Worm (Caenorhabditis elegans) whole organism, late embryonic: ENCODE measurements around the gene fbxb-107.

ENCODE experiments used
- F13H6.1 ChIP-seq: sonication (generic microtip); optimal IDR thresholded peaks from 2 replicates; lab custom pipeline; 2016; ENCODE audit warnings: missing genetic modification characterization, missing compliant biosample characterization
- T23F11.4 ChIP-seq: fragments of 200-800 bp; sonication (Bioruptor generic); optimal IDR thresholded peaks from 2 replicates; lab custom pipeline; 2018; ENCODE audit warnings: mild to moderate bottlenecking, missing genetic modification characterization, missing compliant biosample characterization
- ama-1 ChIP-seq: fragments of 150-350 bp; optimal IDR thresholded peaks from 2 replicates; lab custom pipeline; 2014
- ceh-14 ChIP-seq: sonication (generic microtip); optimal IDR thresholded peaks from 2 replicates; lab custom pipeline; 2016; ENCODE audit warnings: missing genotype, missing genetic modification characterization, missing compliant biosample characterization
- ceh-34 ChIP-seq: sonication (generic microtip); optimal IDR thresholded peaks from 2 replicates; lab custom pipeline; 2016; ENCODE audit warnings: mild to moderate bottlenecking, missing genetic modification characterization, missing compliant biosample characterization
- dmd-4 ChIP-seq: sonication (generic microtip); optimal IDR thresholded peaks from 2 replicates; lab custom pipeline; 2016; ENCODE audit warnings: borderline replicate concordance, missing genetic modification characterization, missing compliant biosample characterization
- elt-2 ChIP-seq: sonication (generic microtip); optimal IDR thresholded peaks from 2 replicates; lab custom pipeline; 2016; ENCODE audit warnings: missing genetic modification reagents, missing genetic modification characterization, missing compliant biosample characterization
- eyg-1 ChIP-seq: sonication (generic microtip); optimal IDR thresholded peaks from 2 replicates; lab custom pipeline; 2016; ENCODE audit warnings: missing genotype, missing genetic modification characterization, missing compliant biosample characterization
- fax-1 ChIP-seq: sonication (generic microtip); optimal IDR thresholded peaks from 2 replicates; lab custom pipeline; 2016; ENCODE audit warnings: missing genotype, missing genetic modification characterization, missing compliant biosample characterization
- hlh-30 ChIP-seq: sonication (generic microtip); optimal IDR thresholded peaks from 2 replicates; lab custom pipeline; 2017; ENCODE audit warnings: antibody characterized with exemption, missing genetic modification characterization, missing compliant biosample characterization; ENCODE audit not compliant: insufficient read depth
- hlh-8 ChIP-seq: sonication (generic microtip); optimal IDR thresholded peaks from 2 replicates; lab custom pipeline; 2016; ENCODE audit warnings: missing genotype, missing genetic modification characterization, missing compliant biosample characterization
- lim-6 ChIP-seq: sonication (generic microtip); optimal IDR thresholded peaks from 2 replicates; lab custom pipeline; 2016; ENCODE audit warnings: missing genetic modification characterization, missing compliant biosample characterization
- lin-11 ChIP-seq: fragments of 200-800 bp; sonication (Bioruptor generic); optimal IDR thresholded peaks from 2 replicates; lab custom pipeline; 2018; ENCODE audit warnings: mild to moderate bottlenecking, missing genetic modification characterization, missing compliant biosample characterization
- mec-3 ChIP-seq: sonication (generic microtip); optimal IDR thresholded peaks from 2 replicates; lab custom pipeline; 2016; ENCODE audit warnings: borderline replicate concordance, missing genetic modification characterization, missing compliant biosample characterization
- odd-2 ChIP-seq: sonication (generic microtip); optimal IDR thresholded peaks from 2 replicates; lab custom pipeline; 2017; ENCODE audit warnings: antibody characterized with exemption, mild to moderate bottlenecking, missing genetic modification characterization, missing compliant biosample characterization
- pqm-1 ChIP-seq: sonication (generic microtip); optimal IDR thresholded peaks from 2 replicates; lab custom pipeline; 2016; ENCODE audit warnings: missing genetic modification characterization, missing compliant biosample characterization
- pros-1 ChIP-seq: fragments of 150-350 bp; optimal IDR thresholded peaks from 2 replicates; lab custom pipeline; 2014; ENCODE audit warnings: missing biosample characterization, missing genetic modification reagents, missing genetic modification characterization
- sox-2 ChIP-seq: fragments of 200-800 bp; sonication (Bioruptor generic); IDR thresholded peaks from 2 replicates; pipeline ENCODE4 v1.3.6; 2022; ENCODE audit warnings: missing genetic modification reagents, missing genetic modification characterization, missing compliant biosample characterization
- tbx-2 ChIP-seq: sonication (generic microtip); optimal IDR thresholded peaks from 2 replicates; lab custom pipeline; 2016; ENCODE audit warnings: missing genetic modification characterization, missing compliant biosample characterization
- unc-3 ChIP-seq, 2 experiments: fragments of 200-800 bp in 1 of 2; sonication (Bioruptor generic) in 1 of 2; sonication (generic microtip) in 1 of 2; conservative IDR thresholded peaks in 1 of 2; optimal IDR thresholded peaks in 1 of 2; 2 replicates each; pipeline versions ENCODE4 v1.3.6 to Lab custom; 2016 to 2022; ENCODE audit warnings: missing compliant biosample characterization in 2 of 2, missing genetic modification characterization in 2 of 2, missing genetic modification reagents in 1 of 2
- unc-55 ChIP-seq: sonication (generic microtip); optimal IDR thresholded peaks from 2 replicates; lab custom pipeline; 2017; ENCODE audit warnings: missing biosample characterization, missing genetic modification reagents, missing genetic modification characterization
- zip-5 ChIP-seq: sonication (generic microtip); optimal IDR thresholded peaks from 2 replicates; lab custom pipeline; 2016; ENCODE audit warnings: missing genetic modification characterization, missing compliant biosample characterization
- ztf-16 ChIP-seq: sonication (generic microtip); optimal IDR thresholded peaks from 2 replicates; lab custom pipeline; 2017; ENCODE audit warnings: missing genetic modification characterization, missing compliant biosample characterization

The fbxb-107 gene

DNA sequence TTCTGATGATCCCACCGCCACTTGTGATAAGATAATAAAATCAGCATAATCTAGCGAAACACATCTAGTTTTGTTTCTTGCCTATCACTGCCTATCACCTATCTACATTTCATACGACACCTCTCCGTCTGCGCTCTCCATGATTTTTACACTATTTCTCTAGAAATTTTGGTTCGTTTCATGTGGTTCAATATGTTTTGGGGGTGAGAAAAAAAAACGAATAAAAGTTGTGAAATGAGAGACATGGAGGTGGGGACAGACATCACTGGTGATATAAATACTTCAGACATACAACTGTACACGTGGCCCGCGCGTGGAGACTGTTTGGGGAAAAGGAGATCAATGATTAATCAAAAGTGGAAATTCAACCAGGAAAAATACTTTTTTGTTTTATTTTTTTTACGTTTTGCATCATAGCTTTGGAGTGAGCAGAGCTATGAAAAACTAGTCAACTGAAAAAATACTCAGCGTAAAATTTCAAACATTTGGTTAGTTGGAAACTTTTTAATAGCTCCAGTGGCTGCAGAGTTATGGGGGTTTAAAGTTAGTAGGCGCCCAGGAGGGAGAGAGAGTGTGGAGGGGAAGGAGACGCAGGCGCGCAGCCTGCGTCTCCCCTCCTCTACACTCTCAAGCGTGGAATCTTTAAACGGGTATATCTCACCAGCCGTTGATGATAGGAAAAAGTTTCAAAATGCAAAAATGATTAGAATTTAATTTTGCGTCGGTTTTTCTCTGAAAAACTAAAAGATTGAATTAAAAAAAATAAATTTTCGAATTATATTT lies 44.4 kb downstream of the fbxb-107 start:
- TF ChIP-seq sox-2 (GFP tag; lab: Robert Waterston, UW) (no peak), mec-3 (no peak), elt-2 (tag; lab: Kevin White, UChicago) (peak; percentile 88)

DNA sequence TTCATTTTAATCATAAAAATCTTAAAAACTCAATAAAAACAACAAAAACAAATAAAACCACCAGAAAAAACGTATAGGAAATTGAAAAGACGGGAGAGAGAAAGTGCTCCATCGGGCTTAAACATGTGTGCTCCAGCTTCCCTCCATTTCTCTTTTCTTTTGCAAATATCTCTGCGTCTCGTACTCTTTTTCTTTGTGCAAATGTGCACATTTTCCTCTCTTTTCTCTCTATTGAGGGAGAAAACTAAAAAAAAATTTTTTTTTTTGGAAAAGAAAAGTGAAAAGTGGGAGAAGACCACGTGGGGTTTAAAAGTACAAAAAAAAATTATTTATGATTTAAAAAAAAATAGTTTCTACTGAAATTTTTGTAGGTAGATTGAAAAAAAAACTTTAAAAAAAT lies 45.7 kb downstream of the fbxb-107 start:
- no peak for TF ChIP-seq odd-2 (tag; lab: Kevin White, UChicago)
- TF ChIP-seq pros-1: no peak
- no peak for TF ChIP-seq ama-1
- TF ChIP-seq hlh-8 (tag; lab: Kevin White, UChicago): peak; percentile 69
- TF ChIP-seq lim-6 (tag; lab: Kevin White, UChicago): no peak
- TF ChIP-seq ztf-16 (tag; lab: Kevin White, UChicago): no peak
- TF ChIP-seq fax-1 (tag; lab: Kevin White, UChicago): no peak
- TF ChIP-seq eyg-1 (tag; lab: Kevin White, UChicago): no peak

DNA sequence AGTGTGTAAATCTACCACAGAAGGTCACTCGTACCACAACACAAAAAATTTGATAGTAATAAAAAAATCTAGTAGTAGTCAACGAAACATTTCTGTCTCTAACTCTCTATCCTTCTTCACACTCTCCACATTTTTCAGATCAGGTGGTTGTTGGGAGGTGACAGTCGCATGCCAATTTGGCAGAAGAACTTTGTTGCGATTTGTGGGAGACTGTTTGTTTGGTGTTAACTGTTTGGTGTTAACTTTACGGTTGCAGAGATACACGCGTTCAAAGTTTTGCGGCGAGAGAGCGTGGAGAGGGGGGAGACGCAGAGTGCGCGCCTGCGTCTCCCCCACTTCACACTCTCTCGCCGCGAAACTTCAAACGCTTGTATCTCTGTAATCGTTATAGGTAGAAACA lies 46.4 kb downstream of the fbxb-107 start:
- no peak for TF ChIP-seq zip-5 (tag; lab: Kevin White, UChicago)
- no peak for TF ChIP-seq unc-3 (GFP tag; conservative IDR thresholded peaks at IDR 0.05; lab: Robert Waterston, UW)
- TF ChIP-seq unc-3 (tag; optimal IDR thresholded peaks at IDR 0.05; lab: Kevin White, UChicago): no peak
- no peak for TF ChIP-seq pqm-1 (tag; lab: Kevin White, UChicago)
- no peak for TF ChIP-seq F13H6.1 (tag; lab: Kevin White, UChicago)
- TF ChIP-seq ceh-14 (tag; lab: Kevin White, UChicago): no peak
- no peak for TF ChIP-seq dmd-4 (tag; lab: Kevin White, UChicago)
- TF ChIP-seq ceh-34: no peak

DNA sequence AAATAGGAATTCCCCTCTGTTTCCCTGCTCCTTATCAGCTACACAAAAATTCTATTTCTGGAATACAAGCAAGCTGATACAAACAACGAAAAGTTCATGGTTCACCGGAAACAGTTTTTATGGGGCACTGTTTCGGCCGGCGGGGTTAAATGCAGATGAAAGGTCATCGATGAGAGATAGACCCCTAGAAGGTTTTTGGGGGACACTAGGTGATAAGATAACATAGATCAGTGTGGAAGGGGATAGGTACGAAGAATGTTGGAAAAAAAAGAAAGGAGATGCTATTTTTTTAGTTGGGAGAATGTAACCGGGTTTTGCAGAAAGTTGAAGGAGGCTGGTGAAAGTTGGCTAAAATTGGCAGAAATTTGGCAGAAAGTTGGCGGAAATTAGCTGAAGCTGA lies 47.0 kb downstream of the fbxb-107 start:
- TF ChIP-seq mec-3: no peak
- TF ChIP-seq elt-2 (tag; lab: Kevin White, UChicago): peak; percentile 37
- TF ChIP-seq lin-11: no peak
- TF ChIP-seq ama-1: no peak

ce11 chrII:2807674-2808206 lies 49.2 kb downstream of the fbxb-107 start, which contains the start of gene K12H6.12:
Gene K12H6.12 (plus strand): TSS chrII:2808156.
- TF ChIP-seq T23F11.4 (GFP tag; lab: Kevin White, UChicago): no peak
- TF ChIP-seq unc-55 (GFP tag; lab: Kevin White, UChicago): peak; percentile 29
- TF ChIP-seq tbx-2 (tag; lab: Kevin White, UChicago): peak; percentile 15
- TF ChIP-seq hlh-8 (tag; lab: Kevin White, UChicago): no peak
- peak; percentile 77 for TF ChIP-seq hlh-30 (tag; lab: Kevin White, UChicago)
- TF ChIP-seq sox-2 (GFP tag; lab: Robert Waterston, UW): no peak
